Worm (Caenorhabditis elegans) whole organism, late embryonic: Measurements from ENCODE around the gene F46B6.4.
A peak's percentile ranks its signal among the peaks of the same experiment; 100 is the strongest.

ENCODE experiments used
- C08G9.2 ChIP-seq: sonication (generic microtip); optimal IDR thresholded peaks from 2 replicates; lab custom pipeline; 2016; ENCODE audit warnings: mild to moderate bottlenecking, missing genetic modification characterization, moderate library complexity, missing compliant biosample characterization
- F13H6.1 ChIP-seq: sonication (generic microtip); optimal IDR thresholded peaks from 2 replicates; lab custom pipeline; 2016; ENCODE audit warnings: missing genetic modification characterization, missing compliant biosample characterization
- K02D7.2 ChIP-seq: sonication (generic microtip); optimal IDR thresholded peaks from 2 replicates; lab custom pipeline; 2017; ENCODE audit warnings: mild to moderate bottlenecking, missing genetic modification characterization, missing compliant biosample characterization
- T23F11.4 ChIP-seq: fragments of 200-800 bp; sonication (Bioruptor generic); optimal IDR thresholded peaks from 2 replicates; lab custom pipeline; 2018; ENCODE audit warnings: mild to moderate bottlenecking, missing genetic modification characterization, missing compliant biosample characterization
- ceh-14 ChIP-seq: sonication (generic microtip); optimal IDR thresholded peaks from 2 replicates; lab custom pipeline; 2016; ENCODE audit warnings: missing genotype, missing genetic modification characterization, missing compliant biosample characterization
- ceh-2 ChIP-seq: sonication (generic microtip); optimal IDR thresholded peaks from 2 replicates; lab custom pipeline; 2016; ENCODE audit warnings: missing genotype, missing genetic modification characterization, missing compliant biosample characterization
- ceh-24 ChIP-seq: sonication (generic microtip); optimal IDR thresholded peaks from 2 replicates; lab custom pipeline; 2016; ENCODE audit warnings: mild to moderate bottlenecking, missing genetic modification characterization, missing compliant biosample characterization
- ceh-30 ChIP-seq: fragments of 150-350 bp; optimal IDR thresholded peaks from 2 replicates; lab custom pipeline; 2014; ENCODE audit warnings: missing biosample characterization, missing genetic modification characterization
- ceh-31 ChIP-seq: sonication (generic microtip); optimal IDR thresholded peaks from 2 replicates; lab custom pipeline; 2016; ENCODE audit warnings: missing genetic modification characterization, missing compliant biosample characterization
- ceh-34 ChIP-seq: sonication (generic microtip); optimal IDR thresholded peaks from 2 replicates; lab custom pipeline; 2016; ENCODE audit warnings: mild to moderate bottlenecking, missing genetic modification characterization, missing compliant biosample characterization
- ceh-45 ChIP-seq: fragments of 200-800 bp; sonication (Bioruptor generic); IDR thresholded peaks from 2 replicates; pipeline ENCODE4 v1.3.6; 2022; ENCODE audit warnings: missing genetic modification reagents, missing genetic modification characterization, missing compliant biosample characterization
- ceh-6 ChIP-seq: fragments of 200-800 bp; sonication (Bioruptor generic); optimal IDR thresholded peaks from 2 replicates; lab custom pipeline; 2018; ENCODE audit warnings: mild to moderate bottlenecking, missing genetic modification characterization, missing compliant biosample characterization
- ceh-9 ChIP-seq: sonication (generic microtip); optimal IDR thresholded peaks from 2 replicates; lab custom pipeline; 2016; ENCODE audit warnings: mild to moderate bottlenecking, missing genetic modification characterization, inconsistent platforms, missing compliant biosample characterization
- dmd-4 ChIP-seq: sonication (generic microtip); optimal IDR thresholded peaks from 2 replicates; lab custom pipeline; 2016; ENCODE audit warnings: borderline replicate concordance, missing genetic modification characterization, missing compliant biosample characterization
- dve-1 ChIP-seq: sonication (generic microtip); optimal IDR thresholded peaks from 2 replicates; lab custom pipeline; 2017; ENCODE audit warnings: antibody characterized with exemption, mild to moderate bottlenecking, missing genetic modification characterization, missing compliant biosample characterization
- elt-2 ChIP-seq: sonication (generic microtip); optimal IDR thresholded peaks from 2 replicates; lab custom pipeline; 2016; ENCODE audit warnings: missing genetic modification reagents, missing genetic modification characterization, missing compliant biosample characterization
- elt-4 ChIP-seq: sonication (generic microtip); optimal IDR thresholded peaks from 2 replicates; lab custom pipeline; 2016; ENCODE audit warnings: missing genetic modification characterization, missing compliant biosample characterization
- ets-4 ChIP-seq: sonication (generic microtip); optimal IDR thresholded peaks from 2 replicates; lab custom pipeline; 2016; ENCODE audit warnings: missing genetic modification characterization, missing compliant biosample characterization
- fax-1 ChIP-seq: sonication (generic microtip); optimal IDR thresholded peaks from 2 replicates; lab custom pipeline; 2016; ENCODE audit warnings: missing genotype, missing genetic modification characterization, missing compliant biosample characterization
- fkh-6 ChIP-seq: sonication (generic microtip); optimal IDR thresholded peaks from 2 replicates; lab custom pipeline; 2016; ENCODE audit warnings: missing genetic modification characterization, missing compliant biosample characterization
- gmeb-2 ChIP-seq: sonication (generic microtip); optimal IDR thresholded peaks from 2 replicates; lab custom pipeline; 2016; ENCODE audit warnings: missing genetic modification characterization, inconsistent platforms, missing compliant biosample characterization
- hlh-13 ChIP-seq: fragments of 200-800 bp; sonication (Bioruptor generic); optimal IDR thresholded peaks from 2 replicates; lab custom pipeline; 2018; ENCODE audit warnings: mild to moderate bottlenecking, missing genetic modification characterization, missing compliant biosample characterization
- hlh-15 ChIP-seq: sonication (generic microtip); optimal IDR thresholded peaks from 2 replicates; lab custom pipeline; 2016; ENCODE audit warnings: missing genetic modification characterization, missing compliant biosample characterization
- hlh-30 ChIP-seq: sonication (generic microtip); optimal IDR thresholded peaks from 2 replicates; lab custom pipeline; 2017; ENCODE audit warnings: antibody characterized with exemption, missing genetic modification characterization, missing compliant biosample characterization; ENCODE audit not compliant: insufficient read depth
- nfya-1 ChIP-seq: sonication (generic microtip); optimal IDR thresholded peaks from 2 replicates; lab custom pipeline; 2017; ENCODE audit warnings: missing genetic modification characterization, mild to moderate bottlenecking, missing compliant biosample characterization, antibody characterized with exemption, moderate library complexity
- odd-2 ChIP-seq: sonication (generic microtip); optimal IDR thresholded peaks from 2 replicates; lab custom pipeline; 2017; ENCODE audit warnings: antibody characterized with exemption, mild to moderate bottlenecking, missing genetic modification characterization, missing compliant biosample characterization
- pag-3 ChIP-seq: sonication (generic microtip); optimal IDR thresholded peaks from 2 replicates; lab custom pipeline; 2016; ENCODE audit warnings: missing compliant biosample characterization, missing genetic modification characterization, borderline replicate concordance
- pax-1 ChIP-seq: fragments of 150-350 bp; optimal IDR thresholded peaks from 2 replicates; lab custom pipeline; 2014; ENCODE audit warnings: missing biosample characterization, missing genetic modification characterization
- pha-2 ChIP-seq: sonication (generic microtip); optimal IDR thresholded peaks from 2 replicates; lab custom pipeline; 2017; ENCODE audit warnings: mild to moderate bottlenecking, missing genetic modification characterization, missing compliant biosample characterization
- ref-2 ChIP-seq: sonication (generic microtip); optimal IDR thresholded peaks from 2 replicates; lab custom pipeline; 2016; ENCODE audit warnings: missing genetic modification characterization, missing compliant biosample characterization
- sdc-2 ChIP-seq: sonication (generic microtip); optimal IDR thresholded peaks from 2 replicates; lab custom pipeline; 2016; ENCODE audit warnings: missing genotype, missing genetic modification characterization, missing compliant biosample characterization
- sox-2 ChIP-seq: fragments of 200-800 bp; sonication (Bioruptor generic); IDR thresholded peaks from 2 replicates; pipeline ENCODE4 v1.3.6; 2022; ENCODE audit warnings: missing genetic modification reagents, missing genetic modification characterization, missing compliant biosample characterization
- unc-3 ChIP-seq, 2 experiments: fragments of 200-800 bp in 1 of 2; sonication (Bioruptor generic) in 1 of 2; sonication (generic microtip) in 1 of 2; conservative IDR thresholded peaks in 1 of 2; optimal IDR thresholded peaks in 1 of 2; 2 replicates each; pipeline versions ENCODE4 v1.3.6 to Lab custom; 2016 to 2022; ENCODE audit warnings: missing compliant biosample characterization in 2 of 2, missing genetic modification characterization in 2 of 2, missing genetic modification reagents in 1 of 2
- unc-42 ChIP-seq: sonication (generic microtip); optimal IDR thresholded peaks from 2 replicates; lab custom pipeline; 2016; ENCODE audit warnings: missing genotype, missing genetic modification characterization, missing compliant biosample characterization
- unc-55 ChIP-seq: sonication (generic microtip); optimal IDR thresholded peaks from 2 replicates; lab custom pipeline; 2017; ENCODE audit warnings: missing biosample characterization, missing genetic modification reagents, missing genetic modification characterization
- unc-86 ChIP-seq: sonication (generic microtip); optimal IDR thresholded peaks from 2 replicates; lab custom pipeline; 2016; ENCODE audit warnings: missing genetic modification characterization, missing compliant biosample characterization
- zip-5 ChIP-seq: sonication (generic microtip); optimal IDR thresholded peaks from 2 replicates; lab custom pipeline; 2016; ENCODE audit warnings: missing genetic modification characterization, missing compliant biosample characterization

F46B6.4 gene

DNA sequence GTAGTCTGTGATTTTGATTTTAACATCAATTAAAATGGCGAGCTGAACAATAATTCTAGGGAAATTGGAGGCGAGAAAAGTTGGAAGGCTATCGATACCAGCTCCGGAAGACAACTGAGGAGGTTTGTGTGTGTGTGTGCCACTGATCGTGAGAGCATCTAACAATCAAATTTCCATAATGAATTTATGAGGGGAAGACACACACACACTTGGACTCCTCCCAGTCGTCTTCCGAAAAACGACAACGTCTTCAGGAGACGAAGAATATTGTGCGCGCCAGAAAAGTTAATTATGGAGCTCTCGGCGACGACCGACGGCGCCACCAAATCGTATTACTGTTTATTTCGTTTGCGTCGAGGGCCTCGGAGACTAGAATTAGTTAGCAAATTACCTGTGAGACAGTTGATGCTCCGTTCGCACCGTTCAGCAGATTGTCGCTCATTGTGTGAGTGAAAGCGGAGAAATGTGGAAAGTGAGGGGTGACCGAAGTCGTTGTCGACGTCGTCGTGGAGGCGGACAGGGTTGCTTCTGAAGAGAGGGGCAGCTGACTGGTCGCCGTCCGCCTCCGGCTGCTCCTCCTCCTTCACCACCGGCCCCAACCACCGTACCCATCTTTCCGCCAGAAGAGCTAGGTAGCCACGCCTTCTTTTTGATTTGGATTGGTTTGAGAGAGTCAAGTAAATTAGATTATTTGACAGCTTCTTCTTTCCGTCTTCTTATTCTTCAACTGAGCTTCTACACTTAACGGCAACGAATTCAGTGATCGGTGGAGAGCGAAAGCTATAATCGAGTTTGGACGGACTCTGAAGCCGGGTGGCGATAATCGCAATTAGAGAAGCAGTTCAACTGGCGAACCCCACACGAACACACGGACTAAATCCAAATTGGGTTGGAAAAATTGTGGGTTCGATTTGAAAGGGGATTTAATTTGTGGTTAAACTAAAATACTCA lies 10.2 kb downstream of the F46B6.4 start, which contains the start of gene unc-42:
Gene unc-42 (minus strand): TSS at position 564 of the 951 bp plus-strand sequence.
- TF ChIP-seq nfya-1 (peak; percentile 33), pax-1 (no peak), elt-2 (tag; lab: Kevin White, UChicago) (no peak), ceh-2 (tag; lab: Kevin White, UChicago) (no peak), ceh-30 (tag; lab: Kevin White, UChicago) (no peak), ets-4 (tag; lab: Kevin White, UChicago) (no peak), ceh-31 (peak; percentile 69), unc-3 (GFP tag; conservative IDR thresholded peaks at IDR 0.05; lab: Robert Waterston, UW) (no peak), unc-3 (tag; optimal IDR thresholded peaks at IDR 0.05; lab: Kevin White, UChicago) (no peak), sox-2 (no peak)

DNA sequence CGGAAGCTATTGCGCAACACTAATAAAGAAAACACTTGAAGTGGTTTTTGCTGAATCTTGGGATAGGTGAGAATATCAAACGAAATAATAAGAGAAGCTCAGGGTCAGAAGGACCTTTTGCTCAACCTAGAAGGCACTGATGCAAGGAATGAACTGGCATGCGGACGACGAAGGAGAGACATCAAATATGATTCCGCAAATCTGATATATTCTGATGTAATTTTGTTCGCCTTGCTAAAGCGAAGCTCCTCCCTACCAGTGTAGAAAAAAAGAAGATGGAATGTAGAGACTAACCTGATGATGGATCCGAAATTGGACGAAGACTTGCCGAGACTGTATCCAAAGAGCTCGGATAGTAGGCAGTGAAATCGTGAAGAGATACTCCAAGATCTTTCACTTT lies 11.4 kb downstream of the F46B6.4 start:
- TF ChIP-seq unc-3 (GFP tag; conservative IDR thresholded peaks at IDR 0.05; lab: Robert Waterston, UW) (no peak), unc-3 (tag; optimal IDR thresholded peaks at IDR 0.05; lab: Kevin White, UChicago) (no peak), T23F11.4 (GFP tag; lab: Kevin White, UChicago) (no peak), F13H6.1 (no peak), ceh-45 (no peak), pag-3 (tag; lab: Kevin White, UChicago) (no peak), C08G9.2 (no peak), nfya-1 (no peak), dve-1 (no peak), ceh-24 (tag; lab: Kevin White, UChicago) (no peak), odd-2 (tag; lab: Kevin White, UChicago) (no peak), hlh-30 (tag; lab: Kevin White, UChicago) (no peak), hlh-15 (tag; lab: Kevin White, UChicago) (no peak), unc-42 (no peak), K02D7.2 (tag; lab: Kevin White, UChicago) (no peak), gmeb-2 (tag; lab: Kevin White, UChicago) (no peak), sdc-2 (tag; lab: Kevin White, UChicago) (no peak), unc-86 (tag; lab: Kevin White, UChicago) (no peak), fax-1 (tag; lab: Kevin White, UChicago) (no peak), unc-55 (no peak), pha-2 (tag; lab: Kevin White, UChicago) (no peak)

DNA sequence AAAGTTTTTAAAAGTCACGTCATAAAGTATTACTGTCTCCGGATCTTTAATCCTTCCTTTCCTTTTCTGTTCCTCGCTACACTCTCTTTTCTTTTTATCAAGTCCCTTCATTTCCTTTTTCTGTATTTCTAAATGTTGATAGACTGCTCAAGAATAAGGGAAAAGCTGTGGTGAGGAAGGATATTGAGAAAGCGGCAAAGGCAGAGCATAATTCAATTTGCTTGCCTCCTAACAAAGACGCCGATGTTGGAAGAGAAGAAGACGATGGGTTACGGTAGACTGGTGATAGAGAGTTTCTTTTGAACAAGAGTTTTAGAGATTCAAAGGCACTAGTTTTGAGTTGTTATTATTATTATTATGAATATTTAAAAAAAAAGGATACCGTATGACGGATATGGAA lies 13.7 kb downstream of the F46B6.4 start:
- TF ChIP-seq ceh-9 (tag; lab: Kevin White, UChicago) (no peak), ceh-31 (peak; percentile 15)
- TF ChIP-seq, all 69 proteins: peak for 1

ce11 chrV:9764552-9764951 lies 14.8 kb downstream of the F46B6.4 start:
- no peak for TF ChIP-seq hlh-13
- TF ChIP-seq K02D7.2 (tag; lab: Kevin White, UChicago): no peak
- TF ChIP-seq fkh-6 (tag; lab: Kevin White, UChicago): no peak
- TF ChIP-seq zip-5 (tag; lab: Kevin White, UChicago): no peak
- TF ChIP-seq F13H6.1: no peak
- TF ChIP-seq sox-2: no peak
- TF ChIP-seq elt-4 (tag; lab: Kevin White, UChicago): no peak
- TF ChIP-seq ceh-9 (tag; lab: Kevin White, UChicago): no peak
- no peak for TF ChIP-seq hlh-30 (tag; lab: Kevin White, UChicago)
- TF ChIP-seq dmd-4: no peak
- TF ChIP-seq ceh-34: no peak
- TF ChIP-seq ref-2 (tag; lab: Kevin White, UChicago): no peak
- TF ChIP-seq ceh-14 (tag; lab: Kevin White, UChicago): no peak
- TF ChIP-seq ceh-2 (tag; lab: Kevin White, UChicago): no peak
- TF ChIP-seq ceh-6: no peak
